Fruit fly (Drosophila melanogaster) whole organism, pupa: Measurements from ENCODE around the gene Pus7.
A peak's percentile ranks its signal among the peaks of the same experiment; 100 is the strongest.

ENCODE experiments used
- CG12605 ChIP-seq: fragments of 200-800 bp; sonication (Bioruptor generic); IDR thresholded peaks from 2 replicates; pipeline ENCODE4 v1.3.6; 2022; ENCODE audit warnings: missing biosample characterization, missing genetic modification characterization
- CG13204 ChIP-seq: fragments of 200-800 bp; sonication (Bioruptor generic); optimal IDR thresholded peaks from 2 replicates; lab custom pipeline; 2018; ENCODE audit warnings: missing biosample characterization, mild to moderate bottlenecking, missing genetic modification characterization, moderate library complexity
- CG32121 ChIP-seq: fragments of 200-800 bp; sonication (Bioruptor generic); IDR thresholded peaks from 2 replicates; pipeline ENCODE4 v1.3.6; 2022; ENCODE audit warnings: missing biosample characterization, missing genetic modification characterization
- CG34367 ChIP-seq: fragments of 200-800 bp; sonication (Bioruptor generic); optimal IDR thresholded peaks from 2 replicates; lab custom pipeline; 2018; ENCODE audit warnings: missing biosample characterization, mild to moderate bottlenecking, missing genetic modification characterization
- CG8159 ChIP-seq: fragments of 200-800 bp; sonication (Bioruptor generic); optimal IDR thresholded peaks from 3 replicates; lab custom pipeline; 2018; ENCODE audit warnings: missing biosample characterization, mild to moderate bottlenecking, missing genetic modification characterization, moderate library complexity
- CG8301 ChIP-seq: fragments of 200-800 bp; sonication (Bioruptor generic); optimal IDR thresholded peaks from 2 replicates; lab custom pipeline; 2018; ENCODE audit warnings: missing biosample characterization, mild to moderate bottlenecking, missing genetic modification characterization
- CG9948 ChIP-seq: fragments of 200-800 bp; sonication (Bioruptor generic); optimal IDR thresholded peaks from 2 replicates; lab custom pipeline; 2018; ENCODE audit warnings: missing biosample characterization, mild to moderate bottlenecking, missing genetic modification characterization, moderate library complexity
- D1 ChIP-seq: fragments of 200-800 bp; sonication (Bioruptor generic); optimal IDR thresholded peaks from 2 replicates; lab custom pipeline; 2018; ENCODE audit warnings: missing biosample characterization, mild to moderate bottlenecking, missing genetic modification characterization, moderate library complexity
- EcR ChIP-seq: fragments of 200-800 bp; sonication (Bioruptor generic); optimal IDR thresholded peaks from 3 replicates; lab custom pipeline; 2019; ENCODE audit warnings: missing biosample characterization, missing genetic modification characterization, mild to moderate bottlenecking, moderate library complexity, missing genetic modification reagents
- Pif1A ChIP-seq: fragments of 200-800 bp; sonication (Bioruptor generic); optimal IDR thresholded peaks from 3 replicates; lab custom pipeline; 2016; ENCODE audit warnings: missing biosample characterization, missing genetic modification characterization
- Snoo ChIP-seq: fragments of 200-800 bp; sonication (Bioruptor generic); optimal IDR thresholded peaks from 3 replicates; lab custom pipeline; 2017; ENCODE audit warnings: missing biosample characterization, mild to moderate bottlenecking, missing genetic modification characterization, inconsistent platforms
- rn ChIP-seq: fragments of 200-800 bp; sonication (Bioruptor generic); IDR thresholded peaks from 2 replicates; pipeline ENCODE4 v1.3.6; 2022; ENCODE audit warnings: missing biosample characterization, missing genetic modification characterization

dm6 chr3L:8525691-8526421 lies 16.1 kb downstream of the Pus7 start:
- TF ChIP-seq D1, result peak; percentile 8
- no peak for TF ChIP-seq CG8159 (tag; lab: Kevin White, UChicago)
- TF ChIP-seq EcR (GFP tag; lab: Kevin White, UChicago), result no peak
- no peak for TF ChIP-seq CG9948
- no peak for TF ChIP-seq CG8301 (tag; lab: Kevin White, UChicago)
- no peak for TF ChIP-seq CG34367 (tag; lab: Kevin White, UChicago)
- TF ChIP-seq CG13204 (GFP tag; lab: Kevin White, UChicago), result no peak
- TF ChIP-seq Pif1A, result no peak
- no peak for TF ChIP-seq Snoo (tag; lab: Kevin White, UChicago)
- TF ChIP-seq CG32121 (GFP tag; lab: Robert Waterston, UW), result no peak
- TF ChIP-seq rn (GFP tag; lab: Robert Waterston, UW), result no peak
- TF ChIP-seq CG12605 (GFP tag; lab: Robert Waterston, UW), result no peak
